Fruit fly (Drosophila melanogaster) whole organism, adult: Measurements from ENCODE around the gene Tcs3.

Experiments used
- CG11617 ChIP-seq: fragments of 200-800 bp; sonication (Bioruptor generic); optimal IDR thresholded peaks from 2 replicates; lab custom pipeline; 2017; ENCODE audit warnings: mild to moderate bottlenecking, missing biosample characterization, missing genetic modification reagents, missing genetic modification characterization
- CG12768 ChIP-seq: fragments of 200-800 bp; sonication (Bioruptor generic); optimal IDR thresholded peaks from 2 replicates; lab custom pipeline; 2017; ENCODE audit warnings: missing biosample characterization, missing genetic modification characterization, mild to moderate bottlenecking, moderate library complexity, missing genetic modification reagents
- CG14711 ChIP-seq: fragments of 200-800 bp; sonication (Bioruptor generic); optimal IDR thresholded peaks from 2 replicates; lab custom pipeline; 2018; ENCODE audit warnings: missing biosample characterization, mild to moderate bottlenecking, missing genetic modification characterization, moderate library complexity
- CG1620 ChIP-seq: fragments of 200-800 bp; sonication (Bioruptor generic); optimal IDR thresholded peaks from 2 replicates; lab custom pipeline; 2016; ENCODE audit warnings: missing biosample characterization, missing genetic modification characterization
- CG33017 ChIP-seq: fragments of 200-800 bp; sonication (Bioruptor generic); optimal IDR thresholded peaks from 2 replicates; lab custom pipeline; 2018; ENCODE audit warnings: missing biosample characterization, mild to moderate bottlenecking, missing genetic modification characterization, moderate library complexity
- CG5204 ChIP-seq: fragments of 200-800 bp; sonication (Bioruptor generic); optimal IDR thresholded peaks from 2 replicates; lab custom pipeline; 2016; ENCODE audit warnings: missing biosample characterization, missing genetic modification characterization
- CG7045 ChIP-seq: fragments of 200-800 bp; sonication (Bioruptor generic); optimal IDR thresholded peaks from 2 replicates; lab custom pipeline; 2017; ENCODE audit warnings: missing biosample characterization, mild to moderate bottlenecking, missing genetic modification characterization
- CG7101 ChIP-seq: fragments of 200-800 bp; sonication (Bioruptor generic); optimal IDR thresholded peaks from 2 replicates; lab custom pipeline; 2018; ENCODE audit warnings: missing biosample characterization, mild to moderate bottlenecking, missing genetic modification characterization, moderate library complexity
- Clk ChIP-seq: fragments of 200-800 bp; sonication (Bioruptor generic); optimal IDR thresholded peaks from 2 replicates; lab custom pipeline; 2017; ENCODE audit warnings: missing biosample characterization, missing genetic modification characterization
- Crg-1 ChIP-seq: fragments of 200-800 bp; sonication (Bioruptor generic); optimal IDR thresholded peaks from 2 replicates; lab custom pipeline; 2016; ENCODE audit warnings: missing biosample characterization, missing genetic modification characterization
- Hr96 ChIP-seq: fragments of 200-800 bp; sonication (Bioruptor generic); optimal IDR thresholded peaks from 2 replicates; lab custom pipeline; 2016; ENCODE audit warnings: missing biosample characterization, missing genetic modification characterization
- Mnt ChIP-seq: fragments of 200-800 bp; sonication (Bioruptor generic); optimal IDR thresholded peaks from 2 replicates; lab custom pipeline; 2016; ENCODE audit warnings: missing biosample characterization, mild to moderate bottlenecking, missing genetic modification characterization
- bab1 ChIP-seq: fragments of 200-800 bp; sonication (Bioruptor generic); optimal IDR thresholded peaks from 3 replicates; lab custom pipeline; 2019; ENCODE audit warnings: missing biosample characterization, mild to moderate bottlenecking, missing genetic modification characterization, moderate library complexity
- cic ChIP-seq: fragments of 200-800 bp; sonication (Bioruptor generic); optimal IDR thresholded peaks from 2 replicates; lab custom pipeline; 2017; ENCODE audit warnings: missing biosample characterization, mild to moderate bottlenecking, missing genetic modification characterization, moderate library complexity
- cnc ChIP-seq, 2 experiments: fragments of >200 bp; optimal IDR thresholded peaks; 2 replicates each; lab custom pipeline; 2017
- kay ChIP-seq: fragments of 200-800 bp; sonication (Bioruptor generic); peaks from one replicate; lab custom pipeline; 2016; ENCODE audit warnings: missing biosample characterization, missing genetic modification characterization, borderline replicate concordance
- ovo ChIP-seq: fragments of 200-800 bp; sonication (Bioruptor generic); optimal IDR thresholded peaks from 2 replicates; lab custom pipeline; 2016; ENCODE audit warnings: missing biosample characterization, missing genetic modification characterization
- pad ChIP-seq: fragments of 200-800 bp; sonication (Bioruptor generic); optimal IDR thresholded peaks from 3 replicates; lab custom pipeline; 2017; ENCODE audit warnings: missing biosample characterization, missing genetic modification characterization, mild to moderate bottlenecking, moderate library complexity, missing genetic modification reagents
- tj ChIP-seq: fragments of 200-800 bp; sonication (Bioruptor generic); optimal IDR thresholded peaks from 3 replicates; lab custom pipeline; 2017; ENCODE audit warnings: missing biosample characterization, mild to moderate bottlenecking, missing genetic modification characterization, moderate library complexity
- toe ChIP-seq: fragments of 200-800 bp; sonication (Bioruptor generic); optimal IDR thresholded peaks from 2 replicates; lab custom pipeline; 2016; ENCODE audit warnings: missing biosample characterization, missing genetic modification characterization

Gene Tcs3

DNA sequence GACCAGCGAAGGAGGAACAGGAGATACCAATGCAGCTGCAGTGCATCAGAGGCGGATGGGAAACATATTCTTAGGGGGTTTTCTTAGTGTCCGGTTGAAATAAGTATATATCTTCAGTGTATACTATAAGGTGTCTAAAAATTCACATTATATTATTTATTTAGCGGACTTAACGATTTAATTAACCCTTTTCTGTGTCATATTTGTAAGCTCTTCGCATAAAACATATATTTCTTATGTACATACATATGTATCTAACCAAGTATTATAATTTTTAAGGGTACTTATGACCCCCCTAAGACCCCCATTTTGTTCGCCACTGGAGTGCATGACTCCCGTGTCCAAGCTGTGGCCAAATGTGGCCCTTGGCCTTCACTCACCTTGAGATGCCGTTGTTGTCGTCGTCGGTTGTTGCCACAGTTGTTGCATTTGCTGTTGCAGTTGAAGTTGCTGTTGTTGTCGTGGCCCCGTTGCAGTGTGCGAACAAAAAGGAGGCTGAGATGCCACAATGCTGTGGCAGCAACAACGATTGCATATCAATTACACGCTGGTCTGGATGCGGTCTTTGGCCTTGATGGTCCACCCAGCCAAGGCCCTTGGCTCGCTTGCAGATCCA is 9.5 kb downstream of the Tcs3 start:
- TF ChIP-seq toe (no peak), Hr96 (GFP tag; lab: Kevin White, UChicago) (no peak)

- TF ChIP-seq pad = no peak
- no peak for TF ChIP-seq CG14711 (tag; lab: Kevin White, UChicago)
- no peak for TF ChIP-seq CG33017 (tag; lab: Kevin White, UChicago)
- no peak for TF ChIP-seq Mnt (GFP tag; lab: Kevin White, UChicago)
- TF ChIP-seq tj (GFP tag; lab: Kevin White, UChicago) = no peak
- no peak for TF ChIP-seq CG12768
- no peak for TF ChIP-seq cic (GFP tag; lab: Kevin White, UChicago)
- no peak for TF ChIP-seq CG7045
- TF ChIP-seq CG5204 (GFP tag; lab: Kevin White, UChicago) = no peak
- no peak for TF ChIP-seq Clk (GFP tag; lab: Kevin White, UChicago)
- TF ChIP-seq CG11617 (GFP tag; lab: Kevin White, UChicago) = no peak
- TF ChIP-seq ovo (GFP tag; lab: Kevin White, UChicago) = no peak
- TF ChIP-seq toe = no peak
- no peak for TF ChIP-seq CG1620 (GFP tag; lab: Kevin White, UChicago)
- no peak for TF ChIP-seq cnc (optimal IDR thresholded peaks at IDR 0.05; lab: Kevin White, UChicago)
Measured at dm6 chr3L:16362119-16362653, 10.4 kb downstream of the Tcs3 start, which contains the start of gene Cpr72Ea. Gene Cpr72Ea (plus strand): TSS chr3L:16362603.

dm6 chr3L:16364182-16364581 is 12.4 kb downstream of the Tcs3 start:
- no peak for TF ChIP-seq CG33017 (tag; lab: Kevin White, UChicago)
- no peak for TF ChIP-seq Clk (GFP tag; lab: Kevin White, UChicago)
- TF ChIP-seq Mnt (GFP tag; lab: Kevin White, UChicago) = no peak
- TF ChIP-seq cnc (optimal IDR thresholded peaks at IDR 0.05; lab: Kevin White, UChicago) = no peak
- TF ChIP-seq cic (GFP tag; lab: Kevin White, UChicago) = no peak
- no peak for TF ChIP-seq tj (GFP tag; lab: Kevin White, UChicago)

DNA sequence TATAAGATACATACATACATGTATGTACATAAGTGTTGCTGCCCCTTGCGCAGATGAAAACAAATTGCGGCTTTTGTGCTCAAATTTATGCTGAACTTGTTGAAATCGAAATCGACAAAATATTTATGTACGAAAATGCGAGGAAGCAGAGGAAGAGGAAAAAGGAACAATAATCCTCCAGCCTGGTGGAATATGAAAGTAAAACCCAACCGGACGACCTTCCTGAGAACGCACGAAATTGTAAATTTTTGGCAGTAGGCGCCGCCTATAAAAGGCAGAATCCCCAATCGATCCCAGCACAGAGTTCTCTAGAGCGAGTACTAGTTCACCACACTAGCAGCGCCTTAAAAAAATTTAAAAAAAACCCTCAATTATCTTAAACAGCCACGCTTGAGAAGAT is 12.8 kb downstream of the Tcs3 start, which contains the start of gene Cpr72Eb:
Gene Cpr72Eb, plus strand, starts transcription at position 301 of the 400 bp plus-strand sequence.
- TF ChIP-seq CG12768 = no peak
- TF ChIP-seq Clk (GFP tag; lab: Kevin White, UChicago) = no peak
- no peak for TF ChIP-seq CG11617 (GFP tag; lab: Kevin White, UChicago)
- no peak for TF ChIP-seq ovo (GFP tag; lab: Kevin White, UChicago)
- no peak for TF ChIP-seq Mnt (GFP tag; lab: Kevin White, UChicago)
- TF ChIP-seq pad = no peak
- no peak for TF ChIP-seq CG7045
- TF ChIP-seq CG1620 (GFP tag; lab: Kevin White, UChicago) = no peak
- TF ChIP-seq CG7101 (tag; lab: Kevin White, UChicago) = no peak
- no peak for TF ChIP-seq CG5204 (GFP tag; lab: Kevin White, UChicago)
- TF ChIP-seq CG14711 (tag; lab: Kevin White, UChicago) = no peak
- TF ChIP-seq Hr96 (GFP tag; lab: Kevin White, UChicago) = no peak
- no peak for TF ChIP-seq cnc (optimal IDR thresholded peaks at IDR 0.05; lab: Kevin White, UChicago)
- TF ChIP-seq cic (GFP tag; lab: Kevin White, UChicago) = no peak
- no peak for TF ChIP-seq Crg-1

- no peak for TF ChIP-seq pad
- no peak for TF ChIP-seq Mnt (GFP tag; lab: Kevin White, UChicago)
- TF ChIP-seq ovo (GFP tag; lab: Kevin White, UChicago) = no peak
- no peak for TF ChIP-seq CG33017 (tag; lab: Kevin White, UChicago)
- TF ChIP-seq CG7101 (tag; lab: Kevin White, UChicago) = no peak
- TF ChIP-seq cic (GFP tag; lab: Kevin White, UChicago) = no peak
- TF ChIP-seq CG14711 (tag; lab: Kevin White, UChicago) = no peak
- no peak for TF ChIP-seq Crg-1
- no peak for TF ChIP-seq CG1620 (GFP tag; lab: Kevin White, UChicago)
- no peak for TF ChIP-seq Hr96 (GFP tag; lab: Kevin White, UChicago)
- TF ChIP-seq toe = no peak
- TF ChIP-seq CG11617 (GFP tag; lab: Kevin White, UChicago) = no peak
- no peak for TF ChIP-seq Clk (GFP tag; lab: Kevin White, UChicago)
- no peak for TF ChIP-seq CG12768
- TF ChIP-seq CG7045 = no peak
- TF ChIP-seq bab1 (GFP tag; lab: Kevin White, UChicago) = no peak
Measured at dm6 chr3L:16367240-16367639, 15.4 kb downstream of the Tcs3 start, which contains the start of gene Cpr72Ec. Gene Cpr72Ec (minus strand): TSS chr3L:16367340.

DNA sequence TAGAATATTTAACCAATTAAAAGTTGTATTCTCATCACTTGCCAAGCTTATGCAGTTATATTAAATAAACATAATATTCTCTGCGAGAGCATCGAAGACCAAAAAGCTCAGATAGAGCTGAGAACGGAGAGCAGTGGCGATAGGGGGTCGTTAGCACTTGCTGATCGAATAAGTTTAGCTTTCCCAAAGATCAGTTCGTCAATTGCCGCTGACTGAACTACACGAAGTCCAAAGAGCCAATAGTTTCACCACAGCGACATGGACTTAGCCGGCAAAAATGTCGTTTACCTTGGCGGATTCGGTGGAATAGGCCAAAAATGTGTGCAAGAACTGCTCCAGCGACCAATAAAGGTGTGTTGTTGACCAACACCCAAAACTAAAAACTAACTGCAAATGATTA is 16.4 kb downstream of the Tcs3 start, which contains the start of gene CG4842:
Gene CG4842, plus strand, starts transcription at position 191 of the 400 bp plus-strand sequence.
- TF ChIP-seq bab1 (GFP tag; lab: Kevin White, UChicago) (no peak), CG33017 (tag; lab: Kevin White, UChicago) (no peak), Mnt (GFP tag; lab: Kevin White, UChicago) (no peak), Clk (GFP tag; lab: Kevin White, UChicago) (no peak), Crg-1 (no peak), cnc (optimal IDR thresholded peaks at IDR 0.05; lab: Kevin White, UChicago) (no peak), ovo (GFP tag; lab: Kevin White, UChicago) (no peak), CG1620 (GFP tag; lab: Kevin White, UChicago) (no peak), CG7045 (no peak), Hr96 (GFP tag; lab: Kevin White, UChicago) (no peak), CG12768 (no peak), CG11617 (GFP tag; lab: Kevin White, UChicago) (no peak), tj (GFP tag; lab: Kevin White, UChicago) (no peak), CG14711 (tag; lab: Kevin White, UChicago) (no peak), CG7101 (tag; lab: Kevin White, UChicago) (no peak), toe (no peak), cic (GFP tag; lab: Kevin White, UChicago) (no peak), kay (GFP tag; lab: Kevin White, UChicago) (no peak), pad (no peak), CG5204 (GFP tag; lab: Kevin White, UChicago) (no peak)
